Fruit fly (Drosophila melanogaster): ENCODE data around the gene Crz.

DNA sequence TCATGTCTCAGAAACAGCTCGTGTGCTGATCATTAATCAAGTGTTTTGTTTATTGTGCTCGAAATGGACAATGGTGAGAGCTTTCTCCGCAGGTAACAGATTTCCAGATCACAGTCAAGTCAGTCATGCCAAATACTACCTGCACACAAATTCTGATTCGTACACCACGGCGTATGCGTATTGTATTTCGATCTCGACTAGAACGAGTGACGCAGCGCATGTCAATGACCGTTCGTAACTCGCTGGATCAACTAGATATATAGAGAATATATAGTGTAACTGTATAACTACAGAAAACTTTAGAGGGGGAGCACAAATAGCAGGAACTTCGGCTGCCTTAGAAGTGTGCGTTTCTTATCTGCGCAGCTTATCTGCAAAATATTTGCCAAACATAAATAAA is 18.0 kb upstream of the Crz start:
- TF ChIP-seq psq (optimal IDR thresholded peaks at IDR 0.05) = no peak
- no peak for TF ChIP-seq Sin3A (optimal IDR thresholded peaks at IDR 0.05)
- no peak for TF ChIP-seq ttk (optimal IDR thresholded peaks at IDR 0.05)
- no peak for TF ChIP-seq Myc (optimal IDR thresholded peaks at IDR 0.05)
- no peak for TF ChIP-seq h (optimal IDR thresholded peaks at IDR 0.05)
- TF ChIP-seq insv (optimal IDR thresholded peaks at IDR 0.05) = no peak
